Worm (Caenorhabditis elegans) whole organism, young adult: Measurements from ENCODE around the gene C39B5.2.

ENCODE experiments used
- B0019.2 ChIP-seq: fragments of 200-800 bp; sonication (Bioruptor generic); conservative IDR thresholded peaks from 2 replicates; pipeline ENCODE4 v1.3.6; 2022; ENCODE audit warnings: missing genetic modification reagents, missing genetic modification characterization, missing compliant biosample characterization
- B0261.1 ChIP-seq: sonication (generic microtip); optimal IDR thresholded peaks from 2 replicates; lab custom pipeline; 2016; ENCODE audit warnings: mild to moderate bottlenecking, missing genetic modification characterization, moderate library complexity, missing compliant biosample characterization
- D2030.7 ChIP-seq: fragments of 200-800 bp; sonication (Bioruptor generic); IDR thresholded peaks from 2 replicates; pipeline ENCODE4 v1.3.6; 2022; ENCODE audit warnings: missing genetic modification reagents, missing genetic modification characterization, missing compliant biosample characterization
- F55B11.4 ChIP-seq: sonication (generic microtip); optimal IDR thresholded peaks from 2 replicates; lab custom pipeline; 2016; ENCODE audit warnings: missing compliant biosample characterization, missing genetic modification characterization, borderline replicate concordance; ENCODE audit not compliant: insufficient read depth
- F57C9.4 ChIP-seq: sonication (generic microtip); optimal IDR thresholded peaks from 2 replicates; lab custom pipeline; 2017; ENCODE audit warnings: mild to moderate bottlenecking, missing genetic modification characterization, missing compliant biosample characterization
- K12H6.12 ChIP-seq: fragments of 200-800 bp; sonication (Bioruptor generic); optimal IDR thresholded peaks from 2 replicates; lab custom pipeline; 2018; ENCODE audit warnings: mild to moderate bottlenecking, missing genetic modification characterization, missing compliant biosample characterization
- Y53G8AR.9 ChIP-seq: fragments of 200-800 bp; sonication (Bioruptor generic); conservative IDR thresholded peaks from 2 replicates; pipeline ENCODE4 v1.3.6; 2022; ENCODE audit warnings: missing genetic modification reagents, missing genetic modification characterization, missing compliant biosample characterization
- atf-7 ChIP-seq: sonication (generic microtip); optimal IDR thresholded peaks from 2 replicates; lab custom pipeline; 2017; ENCODE audit warnings: mild to moderate bottlenecking, missing genetic modification characterization, missing compliant biosample characterization
- athp-1 ChIP-seq: sonication (generic microtip); optimal IDR thresholded peaks from 2 replicates; lab custom pipeline; 2017; ENCODE audit warnings: mild to moderate bottlenecking, missing genetic modification characterization, missing compliant biosample characterization
- cebp-1 ChIP-seq, 2 experiments: fragments of 200-800 bp in 1 of 2; sonication (Bioruptor generic) in 1 of 2; sonication (generic microtip) in 1 of 2; IDR thresholded peaks in 1 of 2; optimal IDR thresholded peaks in 1 of 2; 2 replicates each; pipeline versions ENCODE4 v1.3.6 to Lab custom; 2017 to 2022; ENCODE audit warnings: missing compliant biosample characterization in 2 of 2, missing genetic modification characterization in 2 of 2, mild to moderate bottlenecking in 1 of 2, missing genetic modification reagents in 1 of 2, moderate library complexity in 1 of 2
- cebp-2 ChIP-seq: fragments of 200-800 bp; sonication (Bioruptor generic); IDR thresholded peaks from 2 replicates; pipeline ENCODE4 v1.3.6; 2022; ENCODE audit warnings: missing genetic modification characterization, missing compliant biosample characterization
- ceh-27 ChIP-seq: fragments of 200-800 bp; sonication (Bioruptor generic); optimal IDR thresholded peaks from 2 replicates; lab custom pipeline; 2018; ENCODE audit warnings: mild to moderate bottlenecking, missing genetic modification characterization, moderate library complexity, missing compliant biosample characterization
- ceh-40 ChIP-seq: fragments of 200-800 bp; sonication (Bioruptor generic); IDR thresholded peaks from 2 replicates; pipeline ENCODE4 v1.3.6; 2022; ENCODE audit warnings: missing genetic modification characterization, missing compliant biosample characterization
- ceh-79 ChIP-seq: sonication (generic microtip); optimal IDR thresholded peaks from 2 replicates; lab custom pipeline; 2017; ENCODE audit warnings: mild to moderate bottlenecking, missing genetic modification characterization, missing compliant biosample characterization
- ekl-4 ChIP-seq: fragments of 200-800 bp; sonication (Bioruptor generic); IDR thresholded peaks from 2 replicates; pipeline ENCODE4 v1.3.6; 2022; ENCODE audit warnings: missing genetic modification reagents, missing genetic modification characterization, missing compliant biosample characterization
- hlh-12 ChIP-seq: sonication (generic microtip); optimal IDR thresholded peaks from 2 replicates; lab custom pipeline; 2016; ENCODE audit warnings: missing genetic modification characterization, missing compliant biosample characterization
- hrde-1 ChIP-seq: sonication (generic microtip); optimal IDR thresholded peaks from 2 replicates; lab custom pipeline; 2016; ENCODE audit warnings: missing genetic modification characterization, mild to moderate bottlenecking, missing compliant biosample characterization, moderate library complexity, missing genotype, missing genetic modification reagents, borderline replicate concordance
- lin-54 ChIP-seq: fragments of 200-800 bp; sonication (Bioruptor generic); optimal IDR thresholded peaks from 2 replicates; lab custom pipeline; 2018; ENCODE audit warnings: mild to moderate bottlenecking, missing genetic modification characterization, missing compliant biosample characterization
- lsl-1 ChIP-seq: fragments of 200-800 bp; sonication (Bioruptor generic); optimal IDR thresholded peaks from 2 replicates; lab custom pipeline; 2018; ENCODE audit warnings: mild to moderate bottlenecking, missing genetic modification characterization, moderate library complexity, missing compliant biosample characterization
- mcd-1 ChIP-seq: fragments of 200-800 bp; sonication (Bioruptor generic); IDR thresholded peaks from 2 replicates; pipeline ENCODE4 v1.3.6; 2022; ENCODE audit warnings: missing genetic modification reagents, missing genetic modification characterization, missing compliant biosample characterization
- mel-28 ChIP-seq: sonication (generic microtip); optimal IDR thresholded peaks from 2 replicates; lab custom pipeline; 2016; ENCODE audit warnings: borderline replicate concordance, mild to moderate bottlenecking, missing genetic modification characterization, missing compliant biosample characterization
- mes-4 ChIP-seq: sonication (generic microtip); optimal IDR thresholded peaks from 2 replicates; lab custom pipeline; 2016; ENCODE audit warnings: missing genotype, missing genetic modification characterization, missing compliant biosample characterization
- nhr-120 ChIP-seq: fragments of 200-800 bp; sonication (Bioruptor generic); IDR thresholded peaks from 2 replicates; pipeline ENCODE4 v1.3.6; 2022; ENCODE audit warnings: missing genetic modification characterization, missing compliant biosample characterization
- somi-1 ChIP-seq: fragments of 200-800 bp; sonication (Bioruptor generic); optimal IDR thresholded peaks from 2 replicates; lab custom pipeline; 2018; ENCODE audit warnings: mild to moderate bottlenecking, missing genetic modification characterization, missing compliant biosample characterization
- tbp1 ChIP-seq: fragments of 200-800 bp; sonication (Bioruptor generic); optimal IDR thresholded peaks from 2 replicates; lab custom pipeline; 2018; ENCODE audit warnings: mild to moderate bottlenecking, missing genetic modification characterization, missing compliant biosample characterization
- tlf-1 ChIP-seq: fragments of 200-800 bp; sonication (Bioruptor generic); optimal IDR thresholded peaks from 2 replicates; lab custom pipeline; 2018; ENCODE audit warnings: mild to moderate bottlenecking, missing genetic modification characterization, missing compliant biosample characterization
- ztf-22 ChIP-seq: fragments of 200-800 bp; sonication (Bioruptor generic); optimal IDR thresholded peaks from 2 replicates; lab custom pipeline; 2018; ENCODE audit warnings: mild to moderate bottlenecking, missing genetic modification characterization, moderate library complexity, missing compliant biosample characterization
- ztf-28 ChIP-seq: fragments of 200-800 bp; sonication (Bioruptor generic); IDR thresholded peaks from 2 replicates; pipeline ENCODE4 v1.3.6; 2022; ENCODE audit warnings: missing genetic modification reagents, missing genetic modification characterization, missing compliant biosample characterization

Gene C39B5.2

ce11 chrIII:2234192-2234934 is at the start of gene C39B5.2:
Gene C39B5.2 (plus strand): TSS chrIII:2234884.
- TF ChIP-seq atf-7 (tag; lab: Kevin White, UChicago) = peak; percentile 28
- no peak for TF ChIP-seq B0261.1 (tag; lab: Kevin White, UChicago)

- no peak for TF ChIP-seq cebp-1 (GFP tag; IDR thresholded peaks at IDR 0.05; lab: Robert Waterston, UW)
- no peak for TF ChIP-seq cebp-1 (tag; optimal IDR thresholded peaks at IDR 0.05; lab: Kevin White, UChicago)
- no peak for TF ChIP-seq hlh-12 (tag; lab: Kevin White, UChicago)
- TF ChIP-seq F57C9.4 (tag; lab: Kevin White, UChicago) = no peak
- 0 out of 2 replicates have a peak, but pooled peaks have one; percentile 4 for TF ChIP-seq mcd-1 (GFP tag; lab: Robert Waterston, UW)
- TF ChIP-seq athp-1 (tag; lab: Kevin White, UChicago) = no peak
- TF ChIP-seq, all 124 proteins: peak for 1
Observed at ce11 chrIII:2197706-2198105, 37.0 kb upstream of the C39B5.2 start, which contains the start of gene C39B5.6. Gene C39B5.6 (plus strand): TSS chrIII:2198006.

ce11 chrIII:2205155-2205554 is 29.5 kb upstream of the C39B5.2 start:
- TF ChIP-seq cebp-1 (GFP tag; IDR thresholded peaks at IDR 0.05; lab: Robert Waterston, UW) (no peak), cebp-1 (tag; optimal IDR thresholded peaks at IDR 0.05; lab: Kevin White, UChicago) (no peak), mes-4 (tag; lab: Kevin White, UChicago) (no peak), lin-54 (GFP tag; lab: Kevin White, UChicago) (no peak), ceh-40 (GFP tag; lab: Robert Waterston, UW) (no peak), tlf-1 (no peak), B0019.2 (no peak), ztf-28 (GFP tag; lab: Robert Waterston, UW) (no peak), somi-1 (GFP tag; lab: Kevin White, UChicago) (no peak), mel-28 (tag; lab: Kevin White, UChicago) (no peak)
- TF ChIP-seq, all 124 proteins: peak for 0

ce11 chrIII:2207864-2208263 is 26.8 kb upstream of the C39B5.2 start, which contains the start of gene C39B5.5:
Gene C39B5.5 (plus strand): TSS chrIII:2208164.
- TF ChIP-seq Y53G8AR.9 (GFP tag; lab: Robert Waterston, UW) (no peak), tbp1 (GFP tag; lab: Kevin White, UChicago) (no peak), cebp-1 (GFP tag; IDR thresholded peaks at IDR 0.05; lab: Robert Waterston, UW) (no peak), cebp-1 (tag; optimal IDR thresholded peaks at IDR 0.05; lab: Kevin White, UChicago) (no peak), cebp-2 (GFP tag; lab: Robert Waterston, UW) (no peak)

ce11 chrIII:2210601-2211000 is 24.1 kb upstream of the C39B5.2 start:
- TF ChIP-seq ekl-4 (GFP tag; lab: Robert Waterston, UW) = no peak
- peak; percentile 29 for TF ChIP-seq lsl-1
- no peak for TF ChIP-seq F55B11.4 (tag; lab: Kevin White, UChicago)
- no peak for TF ChIP-seq hrde-1 (tag; lab: Kevin White, UChicago)
- TF ChIP-seq nhr-120 (GFP tag; lab: Robert Waterston, UW) = no peak

ce11 chrIII:2211120-2211519 is 23.6 kb upstream of the C39B5.2 start, which contains the start of gene C39B5.14:
Gene C39B5.14 (plus strand): TSS chrIII:2211420.
- TF ChIP-seq ztf-22 (GFP tag; lab: Kevin White, UChicago) (no peak), K12H6.12 (tag; lab: Kevin White, UChicago) (no peak), atf-7 (tag; lab: Kevin White, UChicago) (no peak), ceh-79 (tag; lab: Kevin White, UChicago) (no peak), D2030.7 (GFP tag; lab: Robert Waterston, UW) (no peak), lin-54 (GFP tag; lab: Kevin White, UChicago) (no peak), ceh-27 (GFP tag; lab: Kevin White, UChicago) (no peak)
